Worm (Caenorhabditis elegans) whole organism, mixed stage, embryonic: ENCODE measurements around the gene clec-187.

ENCODE experiments used
- bed-3 ChIP-seq: fragments of 200-800 bp; sonication (Bioruptor generic); optimal IDR thresholded peaks from 3 replicates; lab custom pipeline; 2018; ENCODE audit warnings: mild to moderate bottlenecking, missing genetic modification characterization, moderate library complexity, missing compliant biosample characterization
- blmp-1 ChIP-seq: fragments of 150-350 bp; optimal IDR thresholded peaks from 2 replicates; lab custom pipeline; 2014; ENCODE audit warnings: missing biosample characterization, missing genetic modification characterization
- ceh-39 ChIP-seq: fragments of 150-350 bp; optimal IDR thresholded peaks from 2 replicates; lab custom pipeline; 2014; ENCODE audit warnings: missing biosample characterization, missing genetic modification characterization
- ceh-43 ChIP-seq: fragments of 200-800 bp; sonication (Bioruptor generic); optimal IDR thresholded peaks from 2 replicates; lab custom pipeline; 2018; ENCODE audit warnings: mild to moderate bottlenecking, missing genetic modification characterization, moderate library complexity, missing compliant biosample characterization
- ceh-83 ChIP-seq: fragments of 200-800 bp; sonication (Bioruptor generic); optimal IDR thresholded peaks from 2 replicates; lab custom pipeline; 2018; ENCODE audit warnings: mild to moderate bottlenecking, missing genetic modification characterization, missing compliant biosample characterization
- ces-1 ChIP-seq: fragments of 150-350 bp; optimal IDR thresholded peaks from 2 replicates; lab custom pipeline; 2014; ENCODE audit warnings: missing biosample characterization, missing genetic modification reagents, missing genetic modification characterization
- cnd-1 ChIP-seq: fragments of 200-800 bp; sonication (Bioruptor generic); optimal IDR thresholded peaks from 2 replicates; lab custom pipeline; 2018; ENCODE audit warnings: mild to moderate bottlenecking, missing genetic modification characterization, missing compliant biosample characterization
- drap-1 ChIP-seq: fragments of 200-800 bp; sonication (Bioruptor generic); optimal IDR thresholded peaks from 3 replicates; lab custom pipeline; 2018; ENCODE audit warnings: mild to moderate bottlenecking, missing genetic modification characterization, missing compliant biosample characterization
- elt-1 ChIP-seq: sonication (generic microtip); optimal IDR thresholded peaks from 2 replicates; lab custom pipeline; 2017; ENCODE audit warnings: missing genetic modification characterization, mild to moderate bottlenecking, missing compliant biosample characterization, antibody characterized with exemption, moderate library complexity, borderline replicate concordance; ENCODE audit not compliant: insufficient read depth
- elt-3 ChIP-seq: fragments of 150-350 bp; optimal IDR thresholded peaks from 2 replicates; lab custom pipeline; 2014; ENCODE audit warnings: missing biosample characterization, missing genetic modification characterization
- flh-1 ChIP-seq: fragments of 200-800 bp; sonication (Bioruptor generic); optimal IDR thresholded peaks from 2 replicates; lab custom pipeline; 2018; ENCODE audit warnings: mild to moderate bottlenecking, missing genetic modification characterization, moderate library complexity, missing compliant biosample characterization
- ham-2 ChIP-seq: fragments of 200-800 bp; sonication (Bioruptor generic); optimal IDR thresholded peaks from 2 replicates; lab custom pipeline; 2018; ENCODE audit warnings: mild to moderate bottlenecking, missing genetic modification characterization, missing compliant biosample characterization
- lin-13 ChIP-seq: fragments of 150-350 bp; optimal IDR thresholded peaks from 2 replicates; lab custom pipeline; 2014; ENCODE audit warnings: missing biosample characterization, missing genetic modification characterization
- lin-32 ChIP-seq: fragments of 200-800 bp; sonication (Bioruptor generic); optimal IDR thresholded peaks from 2 replicates; lab custom pipeline; 2018; ENCODE audit warnings: mild to moderate bottlenecking, missing genetic modification characterization, missing compliant biosample characterization
- lsy-2 ChIP-seq: fragments of 150-350 bp; optimal IDR thresholded peaks from 2 replicates; lab custom pipeline; 2014; ENCODE audit warnings: missing biosample characterization, missing genetic modification characterization
- mab-5 ChIP-seq: fragments of 150-350 bp; optimal IDR thresholded peaks from 2 replicates; lab custom pipeline; 2014; ENCODE audit warnings: missing biosample characterization, missing genetic modification characterization
- mep-1 ChIP-seq: fragments of 150-350 bp; optimal IDR thresholded peaks from 2 replicates; lab custom pipeline; 2017; ENCODE audit warnings: missing biosample characterization, missing genetic modification reagents, missing genetic modification characterization, inconsistent platforms
- mls-2 ChIP-seq: sonication (generic microtip); optimal IDR thresholded peaks from 2 replicates; lab custom pipeline; 2016; ENCODE audit warnings: mild to moderate bottlenecking, missing genetic modification characterization, moderate library complexity, missing compliant biosample characterization
- nhr-12 ChIP-seq: fragments of 150-350 bp; optimal IDR thresholded peaks from 2 replicates; lab custom pipeline; 2014; ENCODE audit warnings: missing biosample characterization, missing genetic modification characterization
- nhr-2 ChIP-seq: fragments of 150-350 bp; optimal IDR thresholded peaks from 2 replicates; lab custom pipeline; 2014; ENCODE audit warnings: missing biosample characterization, missing genetic modification characterization
- nhr-237 ChIP-seq: fragments of 150-350 bp; optimal IDR thresholded peaks from 2 replicates; lab custom pipeline; 2014; ENCODE audit warnings: missing biosample characterization, missing genetic modification characterization
- nhr-28 ChIP-seq: fragments of 150-350 bp; optimal IDR thresholded peaks from 2 replicates; lab custom pipeline; 2014; ENCODE audit warnings: missing biosample characterization, missing genetic modification characterization
- nhr-76 ChIP-seq: sonication (generic microtip); optimal IDR thresholded peaks from 2 replicates; lab custom pipeline; 2017; ENCODE audit warnings: missing biosample characterization, missing genetic modification characterization
- pha-4 ChIP-seq: fragments of 150-350 bp; optimal IDR thresholded peaks from 2 replicates; lab custom pipeline; 2018; ENCODE audit warnings: missing biosample characterization, missing genetic modification reagents, missing genetic modification characterization
- sem-2 ChIP-seq: fragments of 200-800 bp; sonication (Bioruptor generic); optimal IDR thresholded peaks from 2 replicates; lab custom pipeline; 2018; ENCODE audit warnings: mild to moderate bottlenecking, missing genetic modification characterization, missing compliant biosample characterization
- snpc-4 ChIP-seq: fragments of 150-350 bp; optimal IDR thresholded peaks from 2 replicates; lab custom pipeline; 2014; ENCODE audit warnings: missing biosample characterization, missing genetic modification characterization
- sptf-1 ChIP-seq: sonication (generic microtip); optimal IDR thresholded peaks from 2 replicates; lab custom pipeline; 2017; ENCODE audit warnings: mild to moderate bottlenecking, missing genetic modification characterization, moderate library complexity, missing compliant biosample characterization
- unc-120 ChIP-seq: sonication (generic microtip); optimal IDR thresholded peaks from 2 replicates; lab custom pipeline; 2017; ENCODE audit warnings: missing genetic modification characterization, missing compliant biosample characterization; ENCODE audit not compliant: poor library complexity, severe bottlenecking
- unc-39 ChIP-seq: fragments of 150-350 bp; optimal IDR thresholded peaks from 2 replicates; lab custom pipeline; 2014; ENCODE audit warnings: missing biosample characterization, missing genetic modification characterization
- unc-62 ChIP-seq: fragments of 150-350 bp; optimal IDR thresholded peaks from 2 replicates; lab custom pipeline; 2014; ENCODE audit warnings: missing biosample characterization, missing genetic modification reagents, missing genetic modification characterization
- zip-8 ChIP-seq: fragments of 150-350 bp; optimal IDR thresholded peaks from 2 replicates; lab custom pipeline; 2014; ENCODE audit warnings: missing biosample characterization, missing genetic modification characterization
- ztf-11 ChIP-seq: fragments of 150-350 bp; optimal IDR thresholded peaks from 2 replicates; lab custom pipeline; 2014; ENCODE audit warnings: missing biosample characterization, missing genetic modification characterization

clec-187 gene

ce11 chrIV:12840873-12841272, 30.4 kb downstream of the clec-187 start:
- no peak for TF ChIP-seq ceh-43 (GFP tag; lab: Kevin White, UChicago)
- TF ChIP-seq mab-5 = no peak
- TF ChIP-seq ceh-39 (tag; lab: Kevin White, UChicago) = no peak
- TF ChIP-seq nhr-2 (tag; lab: Kevin White, UChicago) = no peak
- no peak for TF ChIP-seq sptf-1 (tag; lab: Kevin White, UChicago)
- TF ChIP-seq nhr-76 (tag; lab: Kevin White, UChicago) = no peak
- TF ChIP-seq ham-2 (GFP tag; lab: Kevin White, UChicago) = no peak
- TF ChIP-seq sem-2 (GFP tag; lab: Kevin White, UChicago) = no peak
- no peak for TF ChIP-seq nhr-28 (tag; lab: Kevin White, UChicago)
- no peak for TF ChIP-seq lsy-2 (tag; lab: Kevin White, UChicago)
- no peak for TF ChIP-seq drap-1 (GFP tag; lab: Kevin White, UChicago)
- no peak for TF ChIP-seq elt-3 (tag; lab: Kevin White, UChicago)
- TF ChIP-seq blmp-1 (tag; lab: Kevin White, UChicago) = no peak
- no peak for TF ChIP-seq unc-62 (GFP tag; lab: Kevin White, UChicago)
- no peak for TF ChIP-seq lin-32 (GFP tag; lab: Kevin White, UChicago)
- no peak for TF ChIP-seq unc-39
- TF ChIP-seq bed-3 (GFP tag; lab: Kevin White, UChicago) = no peak
- no peak for TF ChIP-seq elt-1

DNA sequence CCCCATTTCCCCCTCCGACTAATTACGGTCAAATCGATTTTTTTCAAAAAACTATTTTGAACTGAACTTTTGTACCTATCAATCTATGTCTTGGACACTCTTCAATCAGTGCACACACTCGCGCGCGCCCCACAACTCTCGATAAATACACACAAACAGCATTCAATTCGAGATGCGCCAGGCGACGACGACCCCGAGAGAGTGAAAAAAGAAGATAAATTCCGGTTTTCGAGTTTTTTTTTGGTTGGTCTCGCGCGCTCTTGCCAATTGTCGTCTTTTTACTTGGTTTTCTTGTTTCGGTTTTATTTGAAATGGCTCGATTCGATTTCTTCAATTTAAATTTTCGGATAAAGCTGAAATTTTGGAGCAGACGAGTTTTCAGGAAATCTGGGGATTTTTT, 30.9 kb downstream of the clec-187 start:
- TF ChIP-seq snpc-4 (tag; lab: Kevin White, UChicago) = no peak
- no peak for TF ChIP-seq drap-1 (GFP tag; lab: Kevin White, UChicago)
- TF ChIP-seq ceh-43 (GFP tag; lab: Kevin White, UChicago) = no peak
- no peak for TF ChIP-seq sptf-1 (tag; lab: Kevin White, UChicago)
- no peak for TF ChIP-seq pha-4 (tag; lab: Kevin White, UChicago)
- TF ChIP-seq nhr-12 (tag; lab: Kevin White, UChicago) = no peak

DNA sequence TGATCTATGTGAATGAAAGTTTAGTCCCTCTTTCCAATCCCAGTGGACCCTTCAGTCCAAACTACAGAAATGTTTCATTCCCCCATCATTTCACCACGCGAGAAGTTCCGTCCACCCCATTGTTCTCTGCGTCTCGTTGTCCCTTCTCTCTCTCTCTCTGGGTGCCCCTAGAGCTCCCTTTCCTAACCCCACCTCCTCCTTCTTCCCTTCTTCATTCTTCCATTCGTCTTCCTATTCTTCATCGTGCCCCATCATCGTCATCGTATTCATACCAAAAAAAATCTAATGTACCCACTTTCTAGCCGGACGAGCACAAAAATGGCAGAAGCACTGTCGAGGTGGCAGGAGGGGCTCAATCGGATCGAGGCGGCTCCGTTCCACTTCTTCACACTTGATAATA, 35.1 kb downstream of the clec-187 start, which contains the start of gene M02B1.3:
Gene M02B1.3 (plus strand): TSS at position 301 of the 400 bp plus-strand sequence.
- TF ChIP-seq flh-1 (no peak), drap-1 (GFP tag; lab: Kevin White, UChicago) (no peak), nhr-237 (tag; lab: Kevin White, UChicago) (no peak), elt-1 (no peak), unc-120 (tag; lab: Kevin White, UChicago) (no peak), nhr-2 (tag; lab: Kevin White, UChicago) (no peak), lin-32 (GFP tag; lab: Kevin White, UChicago) (no peak), elt-3 (tag; lab: Kevin White, UChicago) (no peak), bed-3 (GFP tag; lab: Kevin White, UChicago) (no peak), ceh-43 (GFP tag; lab: Kevin White, UChicago) (no peak), cnd-1 (tag; lab: Kevin White, UChicago) (no peak), ceh-39 (tag; lab: Kevin White, UChicago) (no peak), lin-13 (tag; lab: Kevin White, UChicago) (no peak), ztf-11 (no peak), ceh-83 (no peak), mep-1 (no peak), zip-8 (no peak), ham-2 (GFP tag; lab: Kevin White, UChicago) (no peak), ces-1 (GFP tag; lab: Kevin White, UChicago) (no peak)

- TF ChIP-seq lin-13 (tag; lab: Kevin White, UChicago) = no peak
- no peak for TF ChIP-seq snpc-4 (tag; lab: Kevin White, UChicago)
- TF ChIP-seq bed-3 (GFP tag; lab: Kevin White, UChicago) = no peak
- no peak for TF ChIP-seq nhr-76 (tag; lab: Kevin White, UChicago)
- no peak for TF ChIP-seq ztf-11
- TF ChIP-seq ceh-43 (GFP tag; lab: Kevin White, UChicago) = no peak
- no peak for TF ChIP-seq ceh-83
- no peak for TF ChIP-seq blmp-1 (tag; lab: Kevin White, UChicago)
- TF ChIP-seq drap-1 (GFP tag; lab: Kevin White, UChicago) = no peak
- no peak for TF ChIP-seq ham-2 (GFP tag; lab: Kevin White, UChicago)
- TF ChIP-seq unc-39 = no peak
- TF ChIP-seq elt-1 = no peak
- TF ChIP-seq sptf-1 (tag; lab: Kevin White, UChicago) = no peak
- no peak for TF ChIP-seq sem-2 (GFP tag; lab: Kevin White, UChicago)
- TF ChIP-seq ces-1 (GFP tag; lab: Kevin White, UChicago) = no peak
- TF ChIP-seq mls-2 (tag; lab: Kevin White, UChicago) = no peak
- TF ChIP-seq ceh-39 (tag; lab: Kevin White, UChicago) = no peak
- no peak for TF ChIP-seq pha-4 (tag; lab: Kevin White, UChicago)
These were observed 35.9 kb downstream of the clec-187 start for ce11 chrIV:12835363-12835762.
